Worm (Caenorhabditis elegans) whole organism, L4 larva: Measurements from ENCODE around the gene cyp-13A2.

ENCODE experiments used
- F10B5.3 ChIP-seq: sonication (generic microtip); optimal IDR thresholded peaks from 2 replicates; lab custom pipeline; 2016; ENCODE audit warnings: mild to moderate bottlenecking, missing genetic modification characterization, missing compliant biosample characterization
- F49E8.2 ChIP-seq: sonication (generic microtip); optimal IDR thresholded peaks from 2 replicates; lab custom pipeline; 2016; ENCODE audit warnings: missing compliant biosample characterization, mild to moderate bottlenecking, missing genetic modification characterization, borderline replicate concordance
- T20F7.1 ChIP-seq: fragments of 200-800 bp; sonication (Bioruptor generic); optimal IDR thresholded peaks from 2 replicates; lab custom pipeline; 2018; ENCODE audit warnings: mild to moderate bottlenecking, missing genetic modification characterization, missing compliant biosample characterization
- aha-1 ChIP-seq: fragments of 150-350 bp; peaks from one replicate; lab custom pipeline; 2014; ENCODE audit warnings: missing biosample characterization, missing genetic modification characterization
- arid-1 ChIP-seq: fragments of 200-800 bp; sonication (Bioruptor generic); conservative IDR thresholded peaks from 2 replicates; pipeline ENCODE4 v1.3.6; 2022; ENCODE audit warnings: missing genetic modification reagents, missing genetic modification characterization, missing compliant biosample characterization
- attf-4 ChIP-seq: sonication (generic microtip); optimal IDR thresholded peaks from 3 replicates; lab custom pipeline; 2017; ENCODE audit warnings: missing biosample characterization, missing genetic modification characterization
- ceh-32 ChIP-seq: sonication (generic microtip); optimal IDR thresholded peaks from 2 replicates; lab custom pipeline; 2016; ENCODE audit warnings: mild to moderate bottlenecking, missing genetic modification characterization, missing compliant biosample characterization; ENCODE audit not compliant: poor library complexity
- ceh-44 ChIP-seq: fragments of 200-800 bp; sonication (Bioruptor generic); IDR thresholded peaks from 2 replicates; pipeline ENCODE4 v1.3.6; 2022; ENCODE audit warnings: missing genetic modification reagents, missing genetic modification characterization, missing compliant biosample characterization
- ceh-62 ChIP-seq: sonication (generic microtip); optimal IDR thresholded peaks from 2 replicates; lab custom pipeline; 2017; ENCODE audit warnings: missing biosample characterization, missing genetic modification characterization
- cey-2 ChIP-seq: sonication (generic microtip); optimal IDR thresholded peaks from 3 replicates; lab custom pipeline; 2017; ENCODE audit warnings: missing genetic modification characterization, mild to moderate bottlenecking, missing compliant biosample characterization, antibody characterized with exemption, borderline replicate concordance; ENCODE audit not compliant: insufficient read depth
- daf-16 ChIP-seq, 3 experiments: sonication (generic microtip); optimal IDR thresholded peaks; 2 replicates each; lab custom pipeline; 2016 to 2017; ENCODE audit warnings: missing genetic modification characterization in 3 of 3, missing genetic modification reagents in 3 of 3, mild to moderate bottlenecking in 2 of 3, missing compliant biosample characterization in 2 of 3, missing biosample characterization in 1 of 3, moderate library complexity in 1 of 3
- dmd-6 ChIP-seq: fragments of 200-800 bp; sonication (Bioruptor generic); IDR thresholded peaks from 2 replicates; pipeline ENCODE4 v1.3.6; 2022; ENCODE audit warnings: missing genetic modification reagents, missing genetic modification characterization, missing compliant biosample characterization
- dmd-8 ChIP-seq: fragments of 200-800 bp; sonication (Bioruptor generic); IDR thresholded peaks from 2 replicates; pipeline ENCODE4 v1.3.6; 2022; ENCODE audit warnings: missing genetic modification characterization, missing compliant biosample characterization
- dmd-9 ChIP-seq: fragments of 200-800 bp; sonication (Bioruptor generic); IDR thresholded peaks from 2 replicates; pipeline ENCODE4 v1.3.6; 2022; ENCODE audit warnings: missing genetic modification reagents, missing genetic modification characterization, missing compliant biosample characterization
- dve-1 ChIP-seq: sonication (generic microtip); optimal IDR thresholded peaks from 2 replicates; lab custom pipeline; 2017; ENCODE audit warnings: antibody characterized with exemption, mild to moderate bottlenecking, missing genetic modification characterization, missing compliant biosample characterization; ENCODE audit not compliant: insufficient read depth
- egl-27 ChIP-seq: sonication (generic microtip); optimal IDR thresholded peaks from 3 replicates; lab custom pipeline; 2017; ENCODE audit warnings: missing biosample characterization, missing genetic modification reagents, missing genetic modification characterization
- fkh-10 ChIP-seq: fragments of 150-350 bp; optimal IDR thresholded peaks from 2 replicates; lab custom pipeline; 2014; ENCODE audit warnings: missing biosample characterization, missing genetic modification reagents, missing genetic modification characterization
- hlh-11 ChIP-seq: fragments of 200-800 bp; sonication (Bioruptor generic); optimal IDR thresholded peaks from 2 replicates; lab custom pipeline; 2018; ENCODE audit warnings: mild to moderate bottlenecking, missing genetic modification characterization, missing compliant biosample characterization
- hlh-30 ChIP-seq: sonication (generic microtip); optimal IDR thresholded peaks from 2 replicates; lab custom pipeline; 2017; ENCODE audit warnings: antibody characterized with exemption, mild to moderate bottlenecking, missing genetic modification characterization, missing compliant biosample characterization; ENCODE audit not compliant: insufficient read depth
- hmg-1.1 ChIP-seq: fragments of 200-800 bp; sonication (Bioruptor generic); IDR thresholded peaks from 2 replicates; pipeline ENCODE4 v1.3.6; 2022; ENCODE audit warnings: missing genetic modification reagents, missing genetic modification characterization, missing compliant biosample characterization
- lin-1 ChIP-seq: fragments of 200-800 bp; sonication (Bioruptor generic); IDR thresholded peaks from 2 replicates; pipeline ENCODE4 v1.3.6; 2022; ENCODE audit warnings: missing genetic modification reagents, missing genetic modification characterization, missing compliant biosample characterization
- lin-13 ChIP-seq: fragments of 150-350 bp; optimal IDR thresholded peaks from 2 replicates; lab custom pipeline; 2014; ENCODE audit warnings: missing biosample characterization, missing genetic modification reagents, missing genetic modification characterization
- lin-38 ChIP-seq: fragments of 200-800 bp; sonication (Bioruptor generic); IDR thresholded peaks from 2 replicates; pipeline ENCODE4 v1.3.6; 2022; ENCODE audit warnings: missing genetic modification reagents, missing genetic modification characterization, missing compliant biosample characterization
- lin-39 ChIP-seq: fragments of 150-350 bp; optimal IDR thresholded peaks from 2 replicates; lab custom pipeline; 2014; ENCODE audit warnings: missing biosample characterization, missing genetic modification reagents, missing genetic modification characterization
- lsy-2 ChIP-seq, 2 experiments: fragments of 150-350 bp in 1 of 2; sonication (generic microtip) in 1 of 2; optimal IDR thresholded peaks; 2 replicates each; lab custom pipeline; 2014 to 2017; ENCODE audit warnings: missing biosample characterization in 2 of 2, missing genetic modification characterization in 2 of 2
- mdl-1 ChIP-seq, 2 experiments: fragments of 150-350 bp in 1 of 2; sonication (generic microtip) in 1 of 2; optimal IDR thresholded peaks; 2 replicates each; lab custom pipeline; 2014 to 2017; ENCODE audit warnings: missing biosample characterization in 2 of 2, missing genetic modification characterization in 2 of 2
- mdt-29 ChIP-seq: fragments of 200-800 bp; sonication (Bioruptor generic); IDR thresholded peaks from 2 replicates; pipeline ENCODE4 v1.3.6; 2022; ENCODE audit warnings: missing genetic modification reagents, missing genetic modification characterization, missing compliant biosample characterization
- nhr-102 ChIP-seq: sonication (generic microtip); optimal IDR thresholded peaks from 2 replicates; lab custom pipeline; 2016; ENCODE audit warnings: mild to moderate bottlenecking, missing genetic modification characterization, moderate library complexity, missing compliant biosample characterization
- nhr-11 ChIP-seq: fragments of 150-350 bp; optimal IDR thresholded peaks from 2 replicates; lab custom pipeline; 2014; ENCODE audit warnings: missing biosample characterization, missing genetic modification characterization
- nhr-28 ChIP-seq: fragments of 150-350 bp; optimal IDR thresholded peaks from 2 replicates; lab custom pipeline; 2014; ENCODE audit warnings: missing biosample characterization, missing genetic modification characterization
- nhr-42 ChIP-seq: fragments of 200-800 bp; sonication (Bioruptor generic); IDR thresholded peaks from 2 replicates; pipeline ENCODE4 v1.3.6; 2022; ENCODE audit warnings: missing genetic modification characterization, missing compliant biosample characterization
- nhr-77 ChIP-seq: fragments of 150-350 bp; optimal IDR thresholded peaks from 2 replicates; lab custom pipeline; 2014; ENCODE audit warnings: missing biosample characterization, missing genetic modification characterization
- pha-4 ChIP-seq, 2 experiments: fragments of 150-350 bp in 1 of 2; fragments of 200-800 bp in 1 of 2; sonication (Bioruptor generic) in 1 of 2; IDR thresholded peaks in 1 of 2; optimal IDR thresholded peaks in 1 of 2; 2 replicates each; pipeline versions ENCODE4 v1.3.6 to Lab custom; 2014 to 2022; ENCODE audit warnings: missing genetic modification characterization in 2 of 2, missing genetic modification reagents in 2 of 2, missing biosample characterization in 1 of 2, missing compliant biosample characterization in 1 of 2
- php-3 ChIP-seq: fragments of 200-800 bp; sonication (Bioruptor generic); IDR thresholded peaks from 2 replicates; pipeline ENCODE4 v1.3.6; 2022; ENCODE audit warnings: missing genetic modification reagents, missing genetic modification characterization, missing compliant biosample characterization
- pqm-1 ChIP-seq: sonication (generic microtip); optimal IDR thresholded peaks from 2 replicates; lab custom pipeline; 2017; ENCODE audit warnings: missing biosample characterization, missing genetic modification characterization
- saeg-2 ChIP-seq: fragments of 200-800 bp; sonication (Bioruptor generic); IDR thresholded peaks from 2 replicates; pipeline ENCODE4 v1.3.6; 2022; ENCODE audit warnings: missing genetic modification reagents, missing genetic modification characterization, missing compliant biosample characterization
- snpc-1.2 ChIP-seq: fragments of 200-800 bp; sonication (Bioruptor generic); IDR thresholded peaks from 2 replicates; pipeline ENCODE4 v1.3.6; 2022; ENCODE audit warnings: missing genetic modification reagents, missing genetic modification characterization, missing compliant biosample characterization
- spr-3 ChIP-seq: fragments of 200-800 bp; sonication (Bioruptor generic); optimal IDR thresholded peaks from 2 replicates; lab custom pipeline; 2018; ENCODE audit warnings: mild to moderate bottlenecking, missing genetic modification characterization, missing compliant biosample characterization
- tra-1 ChIP-seq: fragments of 200-800 bp; sonication (Bioruptor generic); IDR thresholded peaks from 2 replicates; pipeline ENCODE4 v1.3.6; 2022; ENCODE audit warnings: missing genetic modification reagents, missing genetic modification characterization, missing compliant biosample characterization
- unc-62 ChIP-seq, 3 experiments: fragments of 150-350 bp in 1 of 3; sonication (generic microtip); optimal IDR thresholded peaks in 2 of 3; peaks in 1 of 3; 1 replicate in 1 of 3; 2 replicates in 2 of 3; lab custom pipeline; 2014 to 2017; ENCODE audit warnings: missing biosample characterization in 3 of 3, missing genetic modification characterization in 3 of 3, missing genetic modification reagents in 3 of 3, missing genotype in 1 of 3
- vab-7 ChIP-seq: fragments of 200-800 bp; sonication (Bioruptor generic); IDR thresholded peaks from 2 replicates; pipeline ENCODE4 v1.3.6; 2022; ENCODE audit warnings: missing genetic modification reagents, missing genetic modification characterization, missing compliant biosample characterization
- zfp-2 ChIP-seq: sonication (generic microtip); optimal IDR thresholded peaks from 2 replicates; lab custom pipeline; 2016; ENCODE audit warnings: mild to moderate bottlenecking, missing genetic modification characterization, missing compliant biosample characterization

cyp-13A2 gene

DNA sequence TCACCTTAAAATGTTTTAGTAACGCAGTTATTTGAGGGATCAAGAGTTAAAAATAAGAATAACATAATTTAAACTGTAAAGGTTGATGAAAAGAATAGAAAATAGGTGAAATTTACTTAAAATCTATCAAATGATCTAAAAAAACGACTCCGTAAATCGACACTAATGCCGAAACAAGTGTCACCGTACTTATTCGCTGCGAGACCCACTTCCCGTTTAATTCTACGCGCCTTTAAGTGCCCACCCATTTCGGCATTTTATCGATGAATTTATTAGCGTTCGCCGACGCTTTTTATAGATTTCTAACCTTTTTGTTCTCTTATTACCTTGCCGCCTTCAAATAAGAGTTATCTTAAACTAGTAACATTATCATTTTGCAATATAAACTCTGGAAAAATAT is 41.4 kb downstream of the cyp-13A2 start, which contains the start of the genes Y53C12B.1 and nos-3 (continued):
- TF ChIP-seq T20F7.1 (GFP tag; lab: Kevin White, UChicago) (peak; percentile 68), nhr-11 (tag; lab: Kevin White, UChicago) (peak; percentile 88), dve-1 (tag; lab: Kevin White, UChicago) (peak; percentile 73), arid-1 (GFP tag; lab: Robert Waterston, UW) (peak; percentile 57; the same call in 1 of the 2 replicates)

- TF ChIP-seq lin-38 (GFP tag; lab: Robert Waterston, UW) (0 out of 2 replicates have a peak, but pooled peaks have one; percentile 9), lin-1 (no peak)
Measured at ce11 chrII:9742784-9743183, 44.6 kb downstream of the cyp-13A2 start, which contains the start of gene pno-1. TSS of gene pno-1 (minus strand) at chrII:9742884.

DNA sequence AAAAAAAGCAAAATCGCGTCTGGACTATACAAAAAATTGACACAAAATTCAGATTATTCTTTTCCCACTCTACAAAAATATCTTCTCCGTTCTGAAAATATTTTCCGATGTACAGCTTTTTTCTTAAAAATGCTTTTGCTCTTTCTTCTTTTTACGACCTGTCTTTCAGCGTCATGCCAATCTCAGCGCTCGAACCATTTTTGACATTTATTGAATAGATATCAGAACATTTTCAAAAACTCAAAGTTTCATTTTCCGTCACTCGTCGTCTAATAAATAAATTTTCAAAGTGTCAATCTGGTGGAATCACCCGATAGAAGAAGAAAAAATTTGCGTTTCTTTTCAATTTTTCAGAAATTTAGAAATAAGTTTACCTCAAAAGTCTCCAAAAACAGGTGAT is 46.0 kb downstream of the cyp-13A2 start:
- no peak for TF ChIP-seq cey-2 (tag; lab: Kevin White, UChicago)
- no peak for TF ChIP-seq dmd-8 (GFP tag; lab: Robert Waterston, UW)
- peak; percentile 89 for TF ChIP-seq php-3 (GFP tag; lab: Robert Waterston, UW)
- TF ChIP-seq aha-1 (tag; lab: Kevin White, UChicago): peak; percentile 42
- TF ChIP-seq hlh-11: peak; percentile 16
- peak; percentile 62 for TF ChIP-seq tra-1 (GFP tag; lab: Robert Waterston, UW)
- no peak for TF ChIP-seq daf-16 (GFP tag; optimal IDR thresholded peaks at IDR 0.05; lab: Kevin White, UChicago)
- peak; percentile 46 for TF ChIP-seq daf-16 (tag; optimal IDR thresholded peaks at IDR 0.05; lab: Kevin White, UChicago)
- TF ChIP-seq dmd-6 (GFP tag; lab: Robert Waterston, UW): peak; percentile 91
- peak; percentile 8 for TF ChIP-seq T20F7.1 (GFP tag; lab: Kevin White, UChicago)
- peak in 1 of 2 experiments; percentile 3 for TF ChIP-seq lsy-2 (tag; optimal IDR thresholded peaks at IDR 0.05; lab: Kevin White, UChicago)
- peak; percentile 48; the same call in 1 of the 2 replicates for TF ChIP-seq mdt-29 (GFP tag; lab: Robert Waterston, UW)
- peak; percentile 78 for TF ChIP-seq dve-1 (tag; lab: Kevin White, UChicago)
- no peak for TF ChIP-seq pqm-1 (tag; lab: Kevin White, UChicago)
- TF ChIP-seq egl-27 (tag; lab: Kevin White, UChicago): no peak
- TF ChIP-seq hmg-1.1: no peak
- peak in 1 of 2 experiments; percentile 82 for TF ChIP-seq unc-62 (GFP tag; optimal IDR thresholded peaks at IDR 0.05 in 1 of 2; lab: Kevin White, UChicago)
- TF ChIP-seq unc-62 (tag; optimal IDR thresholded peaks at IDR 0.05; lab: Kevin White, UChicago): no peak
- peak; percentile 29; the same call in 1 of the 2 replicates for TF ChIP-seq pha-4 (GFP tag; IDR thresholded peaks at IDR 0.05; lab: Robert Waterston, UW)
- TF ChIP-seq pha-4 (tag; optimal IDR thresholded peaks at IDR 0.05; lab: Kevin White, UChicago): no peak

DNA sequence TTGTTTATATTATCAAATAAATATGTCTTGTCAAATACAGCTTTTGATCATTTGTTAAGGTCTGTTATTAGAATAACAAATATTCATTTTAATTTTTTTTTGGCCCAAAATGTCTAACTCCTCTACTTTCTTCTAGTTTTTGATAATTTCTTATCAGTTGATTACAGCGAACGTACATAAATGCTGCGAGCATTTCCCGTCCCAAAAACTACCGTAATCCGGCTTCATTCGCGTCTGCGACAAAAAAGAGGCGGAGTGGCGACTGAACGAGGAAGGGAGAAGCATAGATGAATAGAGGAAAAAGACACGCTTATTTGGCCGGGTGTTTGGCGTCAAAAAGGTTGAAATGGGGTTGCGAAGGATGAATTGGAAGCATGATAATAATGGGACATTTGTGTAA is 46.9 kb downstream of the cyp-13A2 start:
- TF ChIP-seq egl-27 (tag; lab: Kevin White, UChicago): no peak
- no peak for TF ChIP-seq F49E8.2
- 0 out of 2 replicates have a peak, but pooled peaks have one; percentile 48 for TF ChIP-seq tra-1 (GFP tag; lab: Robert Waterston, UW)
- no peak for TF ChIP-seq zfp-2
- TF ChIP-seq saeg-2 (GFP tag; lab: Robert Waterston, UW): no peak
- TF ChIP-seq mdl-1 (tag; optimal IDR thresholded peaks at IDR 0.05; lab: Kevin White, UChicago): peak in 1 of 2 experiments; percentile 46
- no peak for TF ChIP-seq ceh-32 (tag; lab: Kevin White, UChicago)
- TF ChIP-seq nhr-28 (tag; lab: Kevin White, UChicago): peak; percentile 60
- no peak for TF ChIP-seq F10B5.3 (tag; lab: Kevin White, UChicago)
- TF ChIP-seq vab-7 (GFP tag; lab: Robert Waterston, UW): no peak
- TF ChIP-seq lin-13 (GFP tag; lab: Kevin White, UChicago): no peak
- TF ChIP-seq nhr-42 (GFP tag; lab: Robert Waterston, UW): no peak
- TF ChIP-seq hlh-30: peak; percentile 14
- TF ChIP-seq spr-3 (GFP tag; lab: Kevin White, UChicago): no peak
- TF ChIP-seq cey-2 (tag; lab: Kevin White, UChicago): no peak
- no peak for TF ChIP-seq snpc-1.2
- TF ChIP-seq pqm-1 (tag; lab: Kevin White, UChicago): peak; percentile 90
- no peak for TF ChIP-seq fkh-10 (GFP tag; lab: Kevin White, UChicago)
- peak; percentile 29 for TF ChIP-seq nhr-102 (tag; lab: Kevin White, UChicago)
- TF ChIP-seq dmd-9 (GFP tag; lab: Robert Waterston, UW): no peak
- no peak for TF ChIP-seq ceh-44 (GFP tag; lab: Robert Waterston, UW)
- peak; percentile 39 for TF ChIP-seq nhr-77
- TF ChIP-seq lin-39 (tag; lab: Kevin White, UChicago): no peak
- no peak for TF ChIP-seq ceh-62 (tag; lab: Kevin White, UChicago)
- no peak for TF ChIP-seq attf-4 (tag; lab: Kevin White, UChicago)
